Worm (Caenorhabditis elegans) whole organism, mixed stage, embryonic: Measurements from ENCODE around the gene mup-2.

Source experiments
- M03D4.4 ChIP-seq: sonication (generic microtip); optimal IDR thresholded peaks from 2 replicates; lab custom pipeline; 2017; ENCODE audit warnings: mild to moderate bottlenecking, missing genetic modification characterization, missing compliant biosample characterization
- bed-3 ChIP-seq: fragments of 200-800 bp; sonication (Bioruptor generic); optimal IDR thresholded peaks from 3 replicates; lab custom pipeline; 2018; ENCODE audit warnings: mild to moderate bottlenecking, missing genetic modification characterization, moderate library complexity, missing compliant biosample characterization
- blmp-1 ChIP-seq: fragments of 150-350 bp; optimal IDR thresholded peaks from 2 replicates; lab custom pipeline; 2014; ENCODE audit warnings: missing biosample characterization, missing genetic modification characterization
- ceh-39 ChIP-seq: fragments of 150-350 bp; optimal IDR thresholded peaks from 2 replicates; lab custom pipeline; 2014; ENCODE audit warnings: missing biosample characterization, missing genetic modification characterization
- ceh-43 ChIP-seq: fragments of 200-800 bp; sonication (Bioruptor generic); optimal IDR thresholded peaks from 2 replicates; lab custom pipeline; 2018; ENCODE audit warnings: mild to moderate bottlenecking, missing genetic modification characterization, moderate library complexity, missing compliant biosample characterization
- ceh-83 ChIP-seq: fragments of 200-800 bp; sonication (Bioruptor generic); optimal IDR thresholded peaks from 2 replicates; lab custom pipeline; 2018; ENCODE audit warnings: mild to moderate bottlenecking, missing genetic modification characterization, missing compliant biosample characterization
- ces-1 ChIP-seq: fragments of 150-350 bp; optimal IDR thresholded peaks from 2 replicates; lab custom pipeline; 2014; ENCODE audit warnings: missing biosample characterization, missing genetic modification reagents, missing genetic modification characterization
- cnd-1 ChIP-seq: fragments of 200-800 bp; sonication (Bioruptor generic); optimal IDR thresholded peaks from 2 replicates; lab custom pipeline; 2018; ENCODE audit warnings: mild to moderate bottlenecking, missing genetic modification characterization, missing compliant biosample characterization
- drap-1 ChIP-seq: fragments of 200-800 bp; sonication (Bioruptor generic); optimal IDR thresholded peaks from 3 replicates; lab custom pipeline; 2018; ENCODE audit warnings: mild to moderate bottlenecking, missing genetic modification characterization, missing compliant biosample characterization
- elt-1 ChIP-seq: sonication (generic microtip); optimal IDR thresholded peaks from 2 replicates; lab custom pipeline; 2017; ENCODE audit warnings: missing genetic modification characterization, mild to moderate bottlenecking, missing compliant biosample characterization, antibody characterized with exemption, moderate library complexity, borderline replicate concordance; ENCODE audit not compliant: insufficient read depth
- elt-3 ChIP-seq: fragments of 150-350 bp; optimal IDR thresholded peaks from 2 replicates; lab custom pipeline; 2014; ENCODE audit warnings: missing biosample characterization, missing genetic modification characterization
- flh-1 ChIP-seq: fragments of 200-800 bp; sonication (Bioruptor generic); optimal IDR thresholded peaks from 2 replicates; lab custom pipeline; 2018; ENCODE audit warnings: mild to moderate bottlenecking, missing genetic modification characterization, moderate library complexity, missing compliant biosample characterization
- ham-2 ChIP-seq: fragments of 200-800 bp; sonication (Bioruptor generic); optimal IDR thresholded peaks from 2 replicates; lab custom pipeline; 2018; ENCODE audit warnings: mild to moderate bottlenecking, missing genetic modification characterization, missing compliant biosample characterization
- hlh-1 ChIP-seq: fragments of 150-350 bp; optimal IDR thresholded peaks from 2 replicates; lab custom pipeline; 2014; ENCODE audit warnings: missing biosample characterization, missing genetic modification reagents, missing genetic modification characterization
- lin-13 ChIP-seq: fragments of 150-350 bp; optimal IDR thresholded peaks from 2 replicates; lab custom pipeline; 2014; ENCODE audit warnings: missing biosample characterization, missing genetic modification characterization
- lin-32 ChIP-seq: fragments of 200-800 bp; sonication (Bioruptor generic); optimal IDR thresholded peaks from 2 replicates; lab custom pipeline; 2018; ENCODE audit warnings: mild to moderate bottlenecking, missing genetic modification characterization, missing compliant biosample characterization
- lsy-2 ChIP-seq: fragments of 150-350 bp; optimal IDR thresholded peaks from 2 replicates; lab custom pipeline; 2014; ENCODE audit warnings: missing biosample characterization, missing genetic modification characterization
- mab-5 ChIP-seq: fragments of 150-350 bp; optimal IDR thresholded peaks from 2 replicates; lab custom pipeline; 2014; ENCODE audit warnings: missing biosample characterization, missing genetic modification characterization
- mep-1 ChIP-seq: fragments of 150-350 bp; optimal IDR thresholded peaks from 2 replicates; lab custom pipeline; 2017; ENCODE audit warnings: missing biosample characterization, missing genetic modification reagents, missing genetic modification characterization, inconsistent platforms
- mls-2 ChIP-seq: sonication (generic microtip); optimal IDR thresholded peaks from 2 replicates; lab custom pipeline; 2016; ENCODE audit warnings: mild to moderate bottlenecking, missing genetic modification characterization, moderate library complexity, missing compliant biosample characterization
- nhr-12 ChIP-seq: fragments of 150-350 bp; optimal IDR thresholded peaks from 2 replicates; lab custom pipeline; 2014; ENCODE audit warnings: missing biosample characterization, missing genetic modification characterization
- nhr-2 ChIP-seq: fragments of 150-350 bp; optimal IDR thresholded peaks from 2 replicates; lab custom pipeline; 2014; ENCODE audit warnings: missing biosample characterization, missing genetic modification characterization
- nhr-237 ChIP-seq: fragments of 150-350 bp; optimal IDR thresholded peaks from 2 replicates; lab custom pipeline; 2014; ENCODE audit warnings: missing biosample characterization, missing genetic modification characterization
- nhr-28 ChIP-seq: fragments of 150-350 bp; optimal IDR thresholded peaks from 2 replicates; lab custom pipeline; 2014; ENCODE audit warnings: missing biosample characterization, missing genetic modification characterization
- pha-4 ChIP-seq: fragments of 150-350 bp; optimal IDR thresholded peaks from 2 replicates; lab custom pipeline; 2018; ENCODE audit warnings: missing biosample characterization, missing genetic modification reagents, missing genetic modification characterization
- sem-2 ChIP-seq: fragments of 200-800 bp; sonication (Bioruptor generic); optimal IDR thresholded peaks from 2 replicates; lab custom pipeline; 2018; ENCODE audit warnings: mild to moderate bottlenecking, missing genetic modification characterization, missing compliant biosample characterization
- snpc-4 ChIP-seq: fragments of 150-350 bp; optimal IDR thresholded peaks from 2 replicates; lab custom pipeline; 2014; ENCODE audit warnings: missing biosample characterization, missing genetic modification characterization
- sptf-1 ChIP-seq: sonication (generic microtip); optimal IDR thresholded peaks from 2 replicates; lab custom pipeline; 2017; ENCODE audit warnings: mild to moderate bottlenecking, missing genetic modification characterization, moderate library complexity, missing compliant biosample characterization
- tbx-8 ChIP-seq: fragments of 200-800 bp; sonication (Bioruptor generic); optimal IDR thresholded peaks from 2 replicates; lab custom pipeline; 2018; ENCODE audit warnings: mild to moderate bottlenecking, missing genetic modification characterization, moderate library complexity, missing compliant biosample characterization
- unc-120 ChIP-seq: sonication (generic microtip); optimal IDR thresholded peaks from 2 replicates; lab custom pipeline; 2017; ENCODE audit warnings: missing genetic modification characterization, missing compliant biosample characterization; ENCODE audit not compliant: poor library complexity, severe bottlenecking
- unc-39 ChIP-seq: fragments of 150-350 bp; optimal IDR thresholded peaks from 2 replicates; lab custom pipeline; 2014; ENCODE audit warnings: missing biosample characterization, missing genetic modification characterization
- unc-62 ChIP-seq: fragments of 150-350 bp; optimal IDR thresholded peaks from 2 replicates; lab custom pipeline; 2014; ENCODE audit warnings: missing biosample characterization, missing genetic modification reagents, missing genetic modification characterization
- zip-8 ChIP-seq: fragments of 150-350 bp; optimal IDR thresholded peaks from 2 replicates; lab custom pipeline; 2014; ENCODE audit warnings: missing biosample characterization, missing genetic modification characterization
- ztf-11 ChIP-seq: fragments of 150-350 bp; optimal IDR thresholded peaks from 2 replicates; lab custom pipeline; 2014; ENCODE audit warnings: missing biosample characterization, missing genetic modification characterization

The mup-2 gene

DNA sequence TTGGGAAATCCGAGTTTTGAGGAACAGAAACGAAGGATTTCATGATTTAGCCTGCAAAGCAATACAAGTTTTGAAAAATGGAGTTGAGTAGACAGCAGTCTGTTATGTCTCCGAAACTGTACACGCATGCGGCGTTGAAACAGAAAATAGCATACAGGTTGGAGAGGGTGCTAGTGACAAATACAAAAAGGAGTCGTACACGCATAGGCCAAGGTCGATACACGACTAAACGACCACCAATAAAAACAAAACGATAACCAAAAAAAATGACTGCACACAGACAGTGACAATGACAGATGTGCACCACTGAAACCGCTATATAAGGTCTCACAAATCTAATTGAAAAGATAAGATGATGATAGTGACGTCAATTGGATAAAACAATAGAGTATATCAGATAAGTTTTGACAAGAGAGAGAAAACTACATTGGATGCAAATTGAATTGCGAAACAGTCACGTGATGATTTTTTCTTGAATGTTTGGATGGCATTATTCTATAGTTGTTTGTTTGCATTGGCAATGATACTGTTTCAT, 38.9 kb upstream of the mup-2 start, which contains the start of gene fah-1:
TSS of gene fah-1 (minus strand) at position 51 of the 535 bp plus-strand sequence.
- TF ChIP-seq elt-3 = peak; percentile 69
- TF ChIP-seq flh-1 (GFP tag; lab: Kevin White, UChicago) = no peak
- peak; percentile 30 for TF ChIP-seq unc-62
- no peak for TF ChIP-seq lin-32 (GFP tag; lab: Kevin White, UChicago)
- TF ChIP-seq zip-8 (tag; lab: Kevin White, UChicago) = no peak
- no peak for TF ChIP-seq ces-1
- no peak for TF ChIP-seq ceh-39 (tag; lab: Kevin White, UChicago)
- TF ChIP-seq nhr-2 (tag; lab: Kevin White, UChicago) = peak; percentile 56

DNA sequence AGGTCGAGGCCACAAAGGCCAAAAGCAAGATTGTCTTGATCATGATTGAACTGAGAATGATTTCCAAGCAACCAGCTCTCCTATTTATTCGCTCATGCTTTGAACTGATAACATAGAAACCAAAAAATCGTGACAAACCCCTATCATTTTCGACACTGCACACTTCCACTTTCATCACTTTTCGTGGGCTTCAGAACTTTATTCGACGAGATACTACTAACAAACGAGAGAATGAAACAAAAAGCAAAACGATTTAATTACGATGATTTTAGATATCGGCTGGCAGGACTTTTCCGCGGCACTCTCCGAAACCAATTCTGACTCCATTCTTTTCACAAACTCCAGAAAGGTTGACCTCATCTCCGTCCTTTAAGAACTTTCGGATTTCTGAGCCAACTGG, 36.5 kb upstream of the mup-2 start, which contains the start of gene asp-14:
TSS of gene asp-14 (minus strand) at position 101 of the 400 bp plus-strand sequence.
- TF ChIP-seq bed-3 (no peak), ceh-83 (GFP tag; lab: Kevin White, UChicago) (no peak), unc-120 (tag; lab: Kevin White, UChicago) (no peak), cnd-1 (tag; lab: Kevin White, UChicago) (no peak), snpc-4 (tag; lab: Kevin White, UChicago) (no peak), mab-5 (tag; lab: Kevin White, UChicago) (no peak), nhr-237 (tag; lab: Kevin White, UChicago) (no peak), unc-39 (no peak), tbx-8 (GFP tag; lab: Kevin White, UChicago) (no peak), ceh-39 (tag; lab: Kevin White, UChicago) (no peak), flh-1 (GFP tag; lab: Kevin White, UChicago) (no peak), nhr-28 (tag; lab: Kevin White, UChicago) (no peak), lsy-2 (no peak), sem-2 (GFP tag; lab: Kevin White, UChicago) (no peak), hlh-1 (no peak), mep-1 (tag; lab: Kevin White, UChicago) (no peak), blmp-1 (tag; lab: Kevin White, UChicago) (no peak), ham-2 (no peak), nhr-2 (tag; lab: Kevin White, UChicago) (no peak), ceh-43 (no peak)

DNA sequence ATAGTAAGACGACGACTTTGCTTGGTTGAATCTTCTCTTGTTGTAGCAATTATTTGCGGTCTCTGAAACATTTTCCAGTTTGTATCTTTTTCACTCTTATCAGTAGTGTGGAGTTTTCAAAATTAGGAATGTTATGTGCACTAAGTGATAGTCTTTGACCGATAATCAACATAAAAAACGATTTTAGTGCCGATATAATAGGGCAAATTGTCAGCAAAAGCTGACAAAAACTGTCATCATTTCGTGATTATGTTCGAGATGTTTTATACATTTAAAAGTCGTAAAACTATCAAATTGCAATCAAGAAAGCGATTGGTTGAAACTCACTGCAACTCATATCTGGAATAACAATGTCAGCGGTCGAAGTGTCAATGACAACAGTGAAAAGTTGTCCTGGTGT, 35.2 kb upstream of the mup-2 start:
- TF ChIP-seq pha-4 (tag; lab: Kevin White, UChicago) = no peak
- TF ChIP-seq ceh-83 (GFP tag; lab: Kevin White, UChicago) = no peak
- TF ChIP-seq, all 35 proteins: peak for 0

DNA sequence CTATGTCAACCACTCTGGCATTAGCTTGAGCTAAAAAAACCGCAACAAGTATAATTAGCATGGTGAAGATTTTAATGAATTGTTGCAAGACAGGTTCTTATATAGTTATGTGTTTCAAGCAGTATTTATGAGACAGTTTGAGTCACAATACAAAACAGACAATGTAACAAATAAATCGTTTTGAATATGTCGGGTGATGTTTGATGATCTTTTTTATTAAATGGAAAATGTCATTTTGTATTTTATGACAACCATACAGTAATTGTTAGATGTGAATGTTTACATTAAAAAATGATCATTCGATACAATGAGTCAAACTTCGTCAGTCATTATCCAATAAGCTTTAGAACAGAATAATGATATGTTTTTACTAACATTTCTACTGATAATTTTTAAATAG, 33.3 kb upstream of the mup-2 start, which contains the start of gene K10C2.7:
TSS of gene K10C2.7 (minus strand) at position 101 of the 400 bp plus-strand sequence.
- TF ChIP-seq elt-3 = no peak
- TF ChIP-seq ceh-39 (tag; lab: Kevin White, UChicago) = no peak
- no peak for TF ChIP-seq nhr-237 (tag; lab: Kevin White, UChicago)
- no peak for TF ChIP-seq mls-2
- TF ChIP-seq lin-32 (GFP tag; lab: Kevin White, UChicago) = no peak
- no peak for TF ChIP-seq tbx-8 (GFP tag; lab: Kevin White, UChicago)
- TF ChIP-seq zip-8 (tag; lab: Kevin White, UChicago) = no peak
- TF ChIP-seq sem-2 (GFP tag; lab: Kevin White, UChicago) = no peak
- TF ChIP-seq ceh-83 (GFP tag; lab: Kevin White, UChicago) = no peak

DNA sequence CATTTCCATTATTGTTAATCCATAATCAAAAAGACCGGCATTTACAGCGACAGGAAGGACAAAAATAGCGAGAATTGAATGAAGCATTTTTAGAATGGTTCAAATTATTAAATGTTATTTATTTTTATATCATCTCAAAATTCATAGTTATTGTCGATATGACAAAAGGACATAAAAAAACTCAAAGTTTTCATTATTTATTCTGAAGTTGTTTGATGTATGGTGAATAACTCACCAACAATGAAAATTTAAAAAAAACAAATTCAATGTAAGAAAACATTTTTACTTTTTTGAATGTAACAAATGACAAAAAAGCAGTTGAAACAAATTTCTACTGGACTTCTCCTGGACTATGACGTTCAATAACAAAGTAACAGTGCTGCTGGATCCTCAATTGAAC, 30.4 kb upstream of the mup-2 start, which contains the start of gene K10C2.14:
TSS of gene K10C2.14 (minus strand) at position 101 of the 400 bp plus-strand sequence.
- TF ChIP-seq M03D4.4 (tag; lab: Kevin White, UChicago) (no peak), lin-13 (tag; lab: Kevin White, UChicago) (no peak), sptf-1 (tag; lab: Kevin White, UChicago) (no peak), elt-3 (no peak), elt-1 (no peak), snpc-4 (tag; lab: Kevin White, UChicago) (no peak), drap-1 (no peak), ham-2 (no peak), lsy-2 (no peak), cnd-1 (tag; lab: Kevin White, UChicago) (no peak), ztf-11 (no peak), hlh-1 (no peak), unc-120 (tag; lab: Kevin White, UChicago) (no peak), mep-1 (tag; lab: Kevin White, UChicago) (no peak), nhr-12 (tag; lab: Kevin White, UChicago) (no peak), bed-3 (no peak), pha-4 (tag; lab: Kevin White, UChicago) (no peak), zip-8 (tag; lab: Kevin White, UChicago) (no peak), ces-1 (no peak), mab-5 (tag; lab: Kevin White, UChicago) (no peak)
- TF ChIP-seq, all 35 proteins: peak for 0
